Fruit fly (Drosophila melanogaster): ENCODE results near the gene RpL27.
A peak's percentile ranks its signal among the peaks of the same experiment; 100 is the strongest.

Gene RpL27

DNA sequence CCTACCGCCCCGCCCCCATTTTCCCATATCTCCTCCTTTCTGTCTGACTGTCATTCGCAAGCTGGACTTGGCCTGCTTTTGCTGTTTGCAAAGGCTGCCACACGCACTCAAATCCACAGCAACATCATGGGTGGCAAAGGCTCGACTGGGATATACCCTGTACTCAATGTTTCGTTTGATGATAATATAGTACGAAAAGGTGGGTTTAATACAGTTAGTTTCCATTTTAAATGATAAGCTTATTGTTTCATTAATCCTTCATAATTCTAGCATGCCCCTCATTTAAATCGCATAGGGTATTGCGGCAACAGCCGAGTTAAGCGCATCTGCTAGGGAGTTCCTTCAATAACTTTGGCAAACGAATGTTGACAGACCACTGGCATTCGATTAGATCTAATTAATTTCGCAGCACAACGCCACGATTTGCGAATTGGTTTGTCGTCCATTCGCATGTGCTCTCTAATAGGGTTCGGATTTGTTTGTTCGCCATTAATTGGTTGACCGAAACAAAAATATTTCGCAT lies 9.4 kb upstream of the RpL27 start (continued):
- no peak for TF ChIP-seq CG10979 (tag; optimal IDR thresholded peaks at IDR 0.05)
- no peak for TF ChIP-seq croc (GFP tag; conservative IDR thresholded peaks at IDR 0.05)
- no peak for TF ChIP-seq Stat92E (GFP tag; optimal IDR thresholded peaks at IDR 0.05)
- no peak for TF ChIP-seq CG14710 (tag; optimal IDR thresholded peaks at IDR 0.05)
- TF ChIP-seq Dbx (GFP tag; IDR thresholded peaks at IDR 0.05), result 0 out of 3 replicates have a peak, but pooled peaks have one; percentile 14
- no peak for TF ChIP-seq HLH54F (GFP tag; optimal IDR thresholded peaks at IDR 0.05)
- TF ChIP-seq Kr (GFP tag; optimal IDR thresholded peaks at IDR 0.05), result no peak
- no peak for TF ChIP-seq en (GFP tag; optimal IDR thresholded peaks at IDR 0.05)
- TF ChIP-seq bowl (GFP tag; IDR thresholded peaks at IDR 0.05), result no peak
- TF ChIP-seq ranshi (GFP tag; IDR thresholded peaks at IDR 0.05), result no peak
- TF ChIP-seq CG18764 (GFP tag; optimal IDR thresholded peaks at IDR 0.05), result no peak
- TF ChIP-seq Dip2 (GFP tag; IDR thresholded peaks at IDR 0.05), result no peak
- TF ChIP-seq CG7357 (GFP tag; IDR thresholded peaks at IDR 0.05), result no peak
- TF ChIP-seq tio (GFP tag; optimal IDR thresholded peaks at IDR 0.05), result no peak

DNA sequence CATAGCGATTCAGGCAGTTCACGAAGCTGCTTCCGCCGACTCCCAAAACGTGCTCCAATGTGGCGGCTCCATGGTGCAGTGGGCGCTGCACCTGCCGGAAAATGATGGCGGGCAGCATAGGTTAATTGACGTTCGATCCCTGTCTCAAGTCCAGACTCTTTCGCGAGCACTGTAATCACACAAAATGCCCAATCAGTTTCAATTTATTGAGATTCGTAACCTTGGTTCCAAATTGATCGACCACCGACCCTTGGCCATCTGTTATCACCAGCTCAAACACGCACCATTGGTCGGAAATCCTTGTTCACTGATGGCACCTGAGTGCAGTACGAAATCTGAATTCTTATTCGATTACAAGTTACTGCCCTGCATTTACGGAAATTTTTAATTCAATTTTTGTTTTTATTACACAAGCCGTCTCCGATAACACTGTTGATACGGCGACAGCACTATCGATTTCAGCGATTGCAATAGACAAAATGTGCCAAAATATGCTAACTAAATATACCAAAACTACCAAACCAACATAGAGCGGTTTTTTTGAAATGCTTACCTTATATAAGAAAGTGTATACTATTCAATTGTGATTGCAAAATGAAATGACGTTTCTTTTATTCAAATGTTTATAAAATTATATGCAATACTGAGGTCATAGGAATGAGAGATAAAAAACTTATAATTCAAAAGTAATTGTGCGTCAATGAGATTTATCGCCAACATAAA lies 2.0 kb upstream of the RpL27 start, which contains the start of gene CLS:
TSS of gene CLS (minus strand) at position 673 of the 723 bp plus-strand sequence.
- no peak for TF ChIP-seq B-H2 (GFP tag; optimal IDR thresholded peaks at IDR 0.05)
- peak; percentile 74 for TF ChIP-seq HLH4C (GFP tag; IDR thresholded peaks at IDR 0.05; ENCODE audit: partially characterized antibody)
- TF ChIP-seq CG14667 (GFP tag; IDR thresholded peaks at IDR 0.05), result no peak
- peak; percentile 67 for TF ChIP-seq bbx (GFP tag; IDR thresholded peaks at IDR 0.05; ENCODE audit: partially characterized antibody)
- no peak for TF ChIP-seq BtbVII (GFP tag; optimal IDR thresholded peaks at IDR 0.05)
- peak; percentile 4 for TF ChIP-seq CG17186 (GFP tag; optimal IDR thresholded peaks at IDR 0.05)
- TF ChIP-seq dmrt99B (tag; optimal IDR thresholded peaks at IDR 0.05), result no peak
- TF ChIP-seq Dp (GFP tag; optimal IDR thresholded peaks at IDR 0.05), result peak; percentile 83
- TF ChIP-seq cwo (GFP tag; optimal IDR thresholded peaks at IDR 0.05), result no peak
- TF ChIP-seq nmo (GFP tag; optimal IDR thresholded peaks at IDR 0.05), result no peak
- no peak for TF ChIP-seq CG9817 (tag; optimal IDR thresholded peaks at IDR 0.05)
- TF ChIP-seq CG1647 (GFP tag; optimal IDR thresholded peaks at IDR 0.05), result no peak
- no peak for TF ChIP-seq Optix (GFP tag; IDR thresholded peaks at IDR 0.05)
- peak; percentile 7 for TF ChIP-seq PHDP (tag; optimal IDR thresholded peaks at IDR 0.05)
- TF ChIP-seq Dll (GFP tag; IDR thresholded peaks at IDR 0.05; ENCODE audit: partially characterized antibody), result peak; percentile 71
- no peak for TF ChIP-seq Neu2 (GFP tag; optimal IDR thresholded peaks at IDR 0.05; ENCODE audit: borderline replicate concordance)
- TF ChIP-seq Doc3 (GFP tag; IDR thresholded peaks at IDR 0.05; ENCODE audit: partially characterized antibody), result 0 out of 3 replicates have a peak, but pooled peaks have one; percentile 52
- TF ChIP-seq CG10462 (GFP tag; optimal IDR thresholded peaks at IDR 0.05), result no peak
- TF ChIP-seq CG11695 (GFP tag; IDR thresholded peaks at IDR 0.05), result no peak
- no peak for TF ChIP-seq fu2 (GFP tag; optimal IDR thresholded peaks at IDR 0.05)
- TF ChIP-seq Drgx (GFP tag; IDR thresholded peaks at IDR 0.05), result no peak
- TF ChIP-seq hkb (optimal IDR thresholded peaks at IDR 0.05), result no peak
- TF ChIP-seq hkb (GFP tag; IDR thresholded peaks at IDR 0.05), result no peak
- TF ChIP-seq CG13287 (GFP tag; IDR thresholded peaks at IDR 0.05; ENCODE audit: partially characterized antibody), result peak; percentile 74
- no peak for TF ChIP-seq z (GFP tag; IDR thresholded peaks at IDR 0.05)
- no peak for TF ChIP-seq E2f1 (GFP tag; IDR thresholded peaks at IDR 0.05)
- TF ChIP-seq CG12071 (GFP tag; optimal IDR thresholded peaks at IDR 0.05), result no peak
- TF ChIP-seq sug (tag; optimal IDR thresholded peaks at IDR 0.05), result peak; percentile 14
- TF ChIP-seq MESR4 (GFP tag; optimal IDR thresholded peaks at IDR 0.05), result peak; percentile 58
- TF ChIP-seq inv (GFP tag; IDR thresholded peaks at IDR 0.05; ENCODE audit: partially characterized antibody), result peak; percentile 15; the same call in 1 of the 2 replicates
- peak; percentile 13 for TF ChIP-seq CG14710 (tag; optimal IDR thresholded peaks at IDR 0.05)
- TF ChIP-seq Oli (tag; optimal IDR thresholded peaks at IDR 0.05), result no peak
- TF ChIP-seq sim (GFP tag; IDR thresholded peaks at IDR 0.05), result no peak
- TF ChIP-seq Pdp1 (GFP tag; optimal IDR thresholded peaks at IDR 0.05), result peak in 1 of 2 experiments; percentile 99
- peak; percentile 94 for TF ChIP-seq E2f2 (GFP tag; IDR thresholded peaks at IDR 0.05)

All from whole organism, embryonic.